Worm (Caenorhabditis elegans): ENCODE results near the gene nmur-3.

Gene nmur-3

DNA sequence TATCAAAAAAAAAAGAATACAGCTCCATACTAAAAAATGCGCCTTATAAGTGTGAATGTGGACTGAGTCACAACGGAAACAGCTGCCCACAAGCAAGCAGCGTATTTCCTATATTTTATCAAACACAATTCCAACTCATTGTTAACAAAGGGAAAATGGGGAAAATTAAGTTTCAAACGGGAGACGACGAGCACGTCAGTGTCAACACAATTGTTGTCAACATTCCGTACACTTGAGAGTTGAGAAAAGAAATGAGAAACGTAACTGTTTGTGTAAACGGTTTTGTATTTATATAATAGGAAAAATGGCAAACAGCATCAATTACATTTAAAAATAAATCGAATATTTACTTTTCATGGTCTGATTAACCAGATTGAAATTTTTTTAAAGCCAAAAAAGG lies 26.7 kb upstream of the nmur-3 start:
- no peak for TF ChIP-seq flt-1 (GFP tag; IDR thresholded peaks at IDR 0.05)
- TF ChIP-seq T22C8.4 (GFP tag; IDR thresholded peaks at IDR 0.05), result no peak
- no peak for TF ChIP-seq ztf-23 (GFP tag; IDR thresholded peaks at IDR 0.05)
- no peak for TF ChIP-seq cog-1 (tag; optimal IDR thresholded peaks at IDR 0.05)
- TF ChIP-seq ztf-29 (GFP tag; IDR thresholded peaks at IDR 0.05), result no peak
- no peak for TF ChIP-seq med-1 (GFP tag; optimal IDR thresholded peaks at IDR 0.05; ENCODE audit: insufficient read depth)
- TF ChIP-seq klf-2 (GFP tag; conservative IDR thresholded peaks at IDR 0.05), result no peak
- no peak for TF ChIP-seq ref-1 (GFP tag; conservative IDR thresholded peaks at IDR 0.05)
- no peak for TF ChIP-seq tab-1 (GFP tag; IDR thresholded peaks at IDR 0.05)

- no peak for TF ChIP-seq ref-1 (GFP tag; conservative IDR thresholded peaks at IDR 0.05)
- no peak for TF ChIP-seq ztf-23 (GFP tag; IDR thresholded peaks at IDR 0.05)
- TF ChIP-seq med-1 (GFP tag; optimal IDR thresholded peaks at IDR 0.05; ENCODE audit: insufficient read depth), result no peak
- TF ChIP-seq T22C8.4 (GFP tag; IDR thresholded peaks at IDR 0.05), result no peak
- TF ChIP-seq cog-1 (tag; optimal IDR thresholded peaks at IDR 0.05), result no peak
- TF ChIP-seq tab-1 (GFP tag; IDR thresholded peaks at IDR 0.05), result no peak
- TF ChIP-seq klf-2 (GFP tag; conservative IDR thresholded peaks at IDR 0.05), result no peak
- no peak for TF ChIP-seq ztf-29 (GFP tag; IDR thresholded peaks at IDR 0.05)
- no peak for TF ChIP-seq flt-1 (GFP tag; IDR thresholded peaks at IDR 0.05)
Measured at ce11 chrX:4440641-4441040, 25.7 kb upstream of the nmur-3 start, which contains the start of gene F15A8.1. Gene F15A8.1 (plus strand): TSS chrX:4440941.

DNA sequence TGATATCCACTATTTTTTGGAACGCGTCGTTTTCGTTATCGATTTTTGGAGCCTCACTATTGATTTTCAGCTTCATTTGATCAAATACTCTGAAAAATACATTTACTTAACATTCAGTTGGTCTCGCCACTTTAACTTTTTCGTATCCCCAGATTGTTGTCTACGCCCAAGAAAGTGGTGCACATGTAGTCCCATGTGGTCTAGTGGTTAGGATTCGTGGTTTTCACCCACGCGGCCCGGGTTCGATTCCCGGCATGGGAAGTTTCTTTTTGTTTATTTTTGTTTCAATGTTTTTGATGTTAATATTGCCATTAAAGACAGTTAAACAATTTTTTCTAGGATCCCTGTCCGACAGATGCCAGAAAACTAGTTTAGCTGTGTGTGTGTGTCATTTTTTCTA lies 22.2 kb upstream of the nmur-3 start:
- TF ChIP-seq med-1 (GFP tag; optimal IDR thresholded peaks at IDR 0.05; ENCODE audit: insufficient read depth) (peak; percentile 55), flt-1 (GFP tag; IDR thresholded peaks at IDR 0.05) (peak; percentile 93), klf-2 (GFP tag; conservative IDR thresholded peaks at IDR 0.05) (peak; percentile 72; the same call in 1 of the 2 replicates), T22C8.4 (GFP tag; IDR thresholded peaks at IDR 0.05) (peak; percentile 75), cog-1 (tag; optimal IDR thresholded peaks at IDR 0.05) (peak; percentile 63), tab-1 (GFP tag; IDR thresholded peaks at IDR 0.05) (peak; percentile 92), ztf-29 (GFP tag; IDR thresholded peaks at IDR 0.05) (peak; percentile 86; the same call in 1 of the 2 replicates), ref-1 (GFP tag; conservative IDR thresholded peaks at IDR 0.05) (peak; percentile 58), ztf-23 (GFP tag; IDR thresholded peaks at IDR 0.05) (peak; percentile 81)

- TF ChIP-seq klf-2 (GFP tag; conservative IDR thresholded peaks at IDR 0.05), result 0 out of 2 replicates have a peak, but pooled peaks have one; percentile 41
- peak; percentile 87 for TF ChIP-seq flt-1 (GFP tag; IDR thresholded peaks at IDR 0.05)
- peak; percentile 66 for TF ChIP-seq ztf-23 (GFP tag; IDR thresholded peaks at IDR 0.05)
- no peak for TF ChIP-seq ztf-29 (GFP tag; IDR thresholded peaks at IDR 0.05)
Measured at ce11 chrX:4444843-4445242, 21.5 kb upstream of the nmur-3 start.

ce11 chrX:4448283-4448682 lies 18.0 kb upstream of the nmur-3 start, which contains the start of gene mltn-13:
Gene mltn-13 (minus strand): TSS chrX:4448383.
- no peak for TF ChIP-seq ztf-23 (GFP tag; IDR thresholded peaks at IDR 0.05)
- no peak for TF ChIP-seq ztf-29 (GFP tag; IDR thresholded peaks at IDR 0.05)
- TF ChIP-seq tab-1 (GFP tag; IDR thresholded peaks at IDR 0.05), result no peak
- TF ChIP-seq med-1 (GFP tag; optimal IDR thresholded peaks at IDR 0.05; ENCODE audit: insufficient read depth), result no peak
- TF ChIP-seq flt-1 (GFP tag; IDR thresholded peaks at IDR 0.05), result no peak
- no peak for TF ChIP-seq T22C8.4 (GFP tag; IDR thresholded peaks at IDR 0.05)
- TF ChIP-seq klf-2 (GFP tag; conservative IDR thresholded peaks at IDR 0.05), result no peak
- no peak for TF ChIP-seq cog-1 (tag; optimal IDR thresholded peaks at IDR 0.05)
- no peak for TF ChIP-seq ref-1 (GFP tag; conservative IDR thresholded peaks at IDR 0.05)

DNA sequence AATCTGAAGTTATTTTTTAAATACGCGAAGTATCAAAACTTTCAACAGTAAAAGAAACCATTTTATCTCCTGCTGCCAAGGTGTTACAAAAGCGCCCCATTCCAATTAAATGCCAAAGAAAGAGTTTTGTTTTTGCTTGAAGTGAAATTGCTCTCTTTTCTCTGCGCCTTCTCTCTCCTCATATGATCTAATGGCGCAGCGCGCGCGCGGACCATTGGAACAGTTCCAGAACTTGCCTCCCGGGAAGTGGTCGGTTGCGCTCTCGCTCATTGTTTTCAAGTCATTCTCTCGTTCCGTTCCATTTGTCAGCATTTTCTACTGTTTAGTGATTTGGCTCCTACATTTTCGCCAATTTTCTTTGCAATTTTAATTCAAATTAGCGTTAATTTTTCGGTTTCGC lies 14.4 kb upstream of the nmur-3 start:
- TF ChIP-seq klf-2 (GFP tag; conservative IDR thresholded peaks at IDR 0.05) (no peak), ref-1 (GFP tag; conservative IDR thresholded peaks at IDR 0.05) (no peak), tab-1 (GFP tag; IDR thresholded peaks at IDR 0.05) (no peak), cog-1 (tag; optimal IDR thresholded peaks at IDR 0.05) (no peak), ztf-29 (GFP tag; IDR thresholded peaks at IDR 0.05) (no peak), ztf-23 (GFP tag; IDR thresholded peaks at IDR 0.05) (no peak), med-1 (GFP tag; optimal IDR thresholded peaks at IDR 0.05; ENCODE audit: insufficient read depth) (no peak), flt-1 (GFP tag; IDR thresholded peaks at IDR 0.05) (no peak), T22C8.4 (GFP tag; IDR thresholded peaks at IDR 0.05) (no peak)

DNA sequence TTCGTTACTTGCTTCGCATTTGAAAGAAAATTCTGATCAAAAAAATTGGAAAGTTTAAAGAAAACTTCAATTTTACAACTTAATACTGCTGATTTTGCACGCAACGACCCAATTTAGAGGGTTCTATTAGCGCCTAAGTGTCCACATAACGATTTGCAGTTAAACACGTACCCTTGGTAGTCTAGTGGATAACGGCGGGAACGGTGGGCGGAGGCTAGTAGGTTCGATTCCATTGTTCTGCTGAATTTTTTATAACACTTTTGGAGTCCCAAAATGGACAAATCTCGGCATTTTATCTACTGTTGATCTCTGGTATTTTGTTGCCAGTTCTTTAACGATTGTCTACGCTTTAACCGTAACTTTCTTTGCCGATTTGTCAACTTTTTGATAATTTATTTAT lies 13.2 kb upstream of the nmur-3 start:
- 0 out of 2 replicates have a peak, but pooled peaks have one; percentile 47 for TF ChIP-seq flt-1 (GFP tag; IDR thresholded peaks at IDR 0.05)
- no peak for TF ChIP-seq T22C8.4 (GFP tag; IDR thresholded peaks at IDR 0.05)

DNA sequence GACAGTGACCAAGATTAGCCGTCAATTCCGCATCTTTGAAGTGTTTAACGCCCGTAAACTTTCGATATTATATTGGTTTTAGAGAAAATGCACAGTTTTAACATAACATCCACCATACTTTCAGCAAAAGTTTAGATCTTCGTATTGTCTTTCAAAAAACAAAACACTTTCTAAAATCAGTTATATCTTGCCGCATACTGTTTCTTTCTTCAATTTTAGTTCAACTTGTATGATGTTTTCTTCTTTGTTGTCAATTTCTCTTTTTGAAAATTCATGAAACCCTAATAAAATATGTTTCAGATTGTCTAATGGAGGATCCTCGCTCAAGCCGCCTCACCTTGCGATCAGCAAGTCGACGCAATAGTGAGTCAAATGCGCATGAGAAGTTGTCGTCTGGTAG lies 12.5 kb upstream of the nmur-3 start, which contains the start of gene F02E8.4:
Gene F02E8.4 (plus strand): TSS at position 301 of the 400 bp plus-strand sequence.
- TF ChIP-seq tab-1 (GFP tag; IDR thresholded peaks at IDR 0.05), result no peak
- TF ChIP-seq cog-1 (tag; optimal IDR thresholded peaks at IDR 0.05), result no peak
- TF ChIP-seq flt-1 (GFP tag; IDR thresholded peaks at IDR 0.05), result no peak
- no peak for TF ChIP-seq ref-1 (GFP tag; conservative IDR thresholded peaks at IDR 0.05)
- no peak for TF ChIP-seq klf-2 (GFP tag; conservative IDR thresholded peaks at IDR 0.05)
- no peak for TF ChIP-seq ztf-29 (GFP tag; IDR thresholded peaks at IDR 0.05)
- no peak for TF ChIP-seq T22C8.4 (GFP tag; IDR thresholded peaks at IDR 0.05)
- no peak for TF ChIP-seq med-1 (GFP tag; optimal IDR thresholded peaks at IDR 0.05; ENCODE audit: insufficient read depth)
- TF ChIP-seq ztf-23 (GFP tag; IDR thresholded peaks at IDR 0.05), result no peak

DNA sequence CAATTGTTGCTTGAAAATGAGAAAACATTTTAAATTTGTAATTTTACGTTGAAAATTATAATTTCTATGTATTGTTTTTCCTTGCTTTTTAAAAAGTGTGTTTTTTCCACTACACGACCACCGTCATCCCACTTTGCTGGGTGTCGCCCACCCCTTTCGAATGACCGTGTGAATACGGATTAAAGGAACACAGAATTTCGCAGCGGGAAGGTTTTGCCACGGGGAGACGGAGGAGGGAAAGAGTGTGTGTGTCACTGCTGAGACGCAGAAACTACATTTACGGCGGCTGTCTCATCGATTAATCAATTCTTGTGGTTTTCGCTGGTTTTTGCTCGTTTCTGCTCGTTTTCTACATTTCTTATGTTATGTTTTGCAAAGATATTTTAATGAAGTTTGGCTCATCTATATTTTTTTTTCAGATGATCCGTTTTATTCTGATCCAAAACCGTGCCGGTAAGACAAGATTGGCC lies 8.4 kb upstream of the nmur-3 start, which contains the start of gene aps-2:
Gene aps-2 (plus strand): TSS at position 420 of the 470 bp plus-strand sequence.
- TF ChIP-seq tab-1 (GFP tag; IDR thresholded peaks at IDR 0.05) (0 out of 2 replicates have a peak, but pooled peaks have one; percentile 39), flt-1 (GFP tag; IDR thresholded peaks at IDR 0.05) (0 out of 2 replicates have a peak, but pooled peaks have one; percentile 36), ztf-23 (GFP tag; IDR thresholded peaks at IDR 0.05) (no peak)

ce11 chrX:4462390-4462789 lies 3.9 kb upstream of the nmur-3 start, which contains the start of gene atg-16.1:
Gene atg-16.1 (minus strand): TSS chrX:4462465.
- TF ChIP-seq med-1 (GFP tag; optimal IDR thresholded peaks at IDR 0.05; ENCODE audit: insufficient read depth) (no peak), ztf-23 (GFP tag; IDR thresholded peaks at IDR 0.05) (no peak), cog-1 (tag; optimal IDR thresholded peaks at IDR 0.05) (no peak), tab-1 (GFP tag; IDR thresholded peaks at IDR 0.05) (no peak), ztf-29 (GFP tag; IDR thresholded peaks at IDR 0.05) (no peak), ref-1 (GFP tag; conservative IDR thresholded peaks at IDR 0.05) (no peak), klf-2 (GFP tag; conservative IDR thresholded peaks at IDR 0.05) (no peak), T22C8.4 (GFP tag; IDR thresholded peaks at IDR 0.05) (no peak), flt-1 (GFP tag; IDR thresholded peaks at IDR 0.05) (no peak)
